Fruit fly (Drosophila melanogaster) whole organism, embryonic: ENCODE measurements around the gene CG12951.

Experiments
- ATbp ChIP-seq: fragments of 200-800 bp; sonication (Bioruptor generic); optimal IDR thresholded peaks from 2 replicates; lab custom pipeline; 2017; ENCODE audit warnings: missing biosample characterization, mild to moderate bottlenecking, missing genetic modification characterization, missing genetic modification reagents
- Adf1 ChIP-seq: fragments of 200-800 bp; sonication (Bioruptor generic); IDR thresholded peaks from 2 replicates; pipeline ENCODE4 v1.3.6; 2022; ENCODE audit warnings: missing biosample characterization, missing genetic modification characterization
- B-H2 ChIP-seq: fragments of 200-800 bp; sonication (Bioruptor generic); optimal IDR thresholded peaks from 2 replicates; lab custom pipeline; 2018; ENCODE audit warnings: missing biosample characterization, mild to moderate bottlenecking, missing genetic modification characterization
- CG10979 ChIP-seq: fragments of 200-800 bp; sonication (Bioruptor generic); optimal IDR thresholded peaks from 2 replicates; lab custom pipeline; 2018; ENCODE audit warnings: missing biosample characterization, mild to moderate bottlenecking, missing genetic modification characterization, moderate library complexity
- CG12744 ChIP-seq: fragments of 200-800 bp; sonication (Bioruptor generic); optimal IDR thresholded peaks from 2 replicates; lab custom pipeline; 2016; ENCODE audit warnings: missing biosample characterization, missing genetic modification characterization
- CG13287 ChIP-seq: fragments of 200-800 bp; sonication (Bioruptor generic); IDR thresholded peaks from 2 replicates; pipeline ENCODE4 v1.3.6; 2022; ENCODE audit warnings: missing biosample characterization, missing genetic modification characterization; ENCODE audit not compliant: partially characterized antibody
- CG14860 ChIP-seq: fragments of 200-800 bp; sonication (Bioruptor generic); IDR thresholded peaks from 3 replicates; pipeline ENCODE4 v1.3.6; 2022; ENCODE audit warnings: missing biosample characterization, missing genetic modification characterization; ENCODE audit not compliant: partially characterized antibody
- CG1529 ChIP-seq: fragments of 200-800 bp; sonication (Bioruptor generic); optimal IDR thresholded peaks from 3 replicates; lab custom pipeline; 2018; ENCODE audit warnings: missing biosample characterization, missing genetic modification characterization
- CG15696 ChIP-seq: fragments of 200-800 bp; sonication (Bioruptor generic); optimal IDR thresholded peaks from 2 replicates; lab custom pipeline; 2019; ENCODE audit warnings: missing biosample characterization, mild to moderate bottlenecking, missing genetic modification characterization, moderate library complexity
- CG17361 ChIP-seq: fragments of 200-800 bp; sonication (Bioruptor generic); IDR thresholded peaks from 3 replicates; pipeline ENCODE4 v1.3.6; 2022; ENCODE audit warnings: missing biosample characterization, missing genetic modification characterization
- CG17385 ChIP-seq: fragments of 200-800 bp; sonication (Bioruptor generic); optimal IDR thresholded peaks from 3 replicates; lab custom pipeline; 2018; ENCODE audit warnings: missing biosample characterization, mild to moderate bottlenecking, missing genetic modification characterization
- CG2889 ChIP-seq: fragments of 200-800 bp; sonication (Bioruptor generic); IDR thresholded peaks from 3 replicates; pipeline ENCODE4 v1.3.6; 2022; ENCODE audit warnings: missing biosample characterization, missing genetic modification characterization
- CG30020 ChIP-seq: fragments of 200-800 bp; optimal IDR thresholded peaks from 2 replicates; lab custom pipeline; 2019; ENCODE audit warnings: missing biosample characterization, mild to moderate bottlenecking, missing genetic modification characterization, moderate library complexity
- CG31365 ChIP-seq: fragments of 200-800 bp; sonication (Bioruptor generic); optimal IDR thresholded peaks from 2 replicates; lab custom pipeline; 2018; ENCODE audit warnings: missing biosample characterization, mild to moderate bottlenecking, missing genetic modification characterization
- CG4404 ChIP-seq: fragments of 200-800 bp; sonication (Bioruptor generic); IDR thresholded peaks from 2 replicates; pipeline ENCODE4 v1.3.6; 2022; ENCODE audit warnings: missing biosample characterization, missing genetic modification characterization
- CG6654 ChIP-seq: fragments of 200-800 bp; sonication (Bioruptor generic); optimal IDR thresholded peaks from 2 replicates; lab custom pipeline; 2017; ENCODE audit warnings: missing biosample characterization, mild to moderate bottlenecking, missing genetic modification characterization
- CG7271 ChIP-seq: fragments of 200-800 bp; sonication (Bioruptor generic); optimal IDR thresholded peaks from 2 replicates; lab custom pipeline; 2018; ENCODE audit warnings: missing biosample characterization, mild to moderate bottlenecking, missing genetic modification characterization, moderate library complexity
- CG8089 ChIP-seq: fragments of 200-800 bp; sonication (Bioruptor generic); optimal IDR thresholded peaks from 3 replicates; lab custom pipeline; 2016; ENCODE audit warnings: missing biosample characterization, missing genetic modification characterization
- CG8388 ChIP-seq: fragments of 200-800 bp; sonication (Bioruptor generic); optimal IDR thresholded peaks from 2 replicates; lab custom pipeline; 2019; ENCODE audit warnings: missing biosample characterization, mild to moderate bottlenecking, missing genetic modification characterization, moderate library complexity
- CkIIα-i1 ChIP-seq: fragments of 200-800 bp; sonication (Bioruptor generic); IDR thresholded peaks from 2 replicates; pipeline ENCODE4 v1.3.6; 2022; ENCODE audit warnings: missing biosample characterization, missing genetic modification characterization
- Dip3 ChIP-seq: fragments of 200-800 bp; sonication (Bioruptor generic); optimal IDR thresholded peaks from 3 replicates; lab custom pipeline; 2016; ENCODE audit warnings: missing biosample characterization, missing genetic modification characterization
- Fer1 ChIP-seq: fragments of 200-800 bp; sonication (Bioruptor generic); optimal IDR thresholded peaks from 2 replicates; lab custom pipeline; 2017; ENCODE audit warnings: missing biosample characterization, mild to moderate bottlenecking, missing genetic modification characterization
- H15 ChIP-seq: fragments of 200-800 bp; sonication (Bioruptor generic); IDR thresholded peaks from 3 replicates; pipeline ENCODE4 v1.3.6; 2022; ENCODE audit warnings: missing biosample characterization, missing genetic modification characterization
- Hmx ChIP-seq: fragments of 200-800 bp; sonication (Bioruptor generic); optimal IDR thresholded peaks from 2 replicates; lab custom pipeline; 2016; ENCODE audit warnings: missing biosample characterization, missing genetic modification characterization
- MBD-R2 ChIP-seq: fragments of 200-800 bp; sonication (Bioruptor generic); IDR thresholded peaks from 2 replicates; pipeline ENCODE4 v1.3.6; 2022; ENCODE audit warnings: missing biosample characterization, missing genetic modification characterization
- Myb ChIP-seq: fragments of 200-800 bp; sonication (Bioruptor generic); optimal IDR thresholded peaks from 2 replicates; lab custom pipeline; 2016; ENCODE audit warnings: missing biosample characterization, missing genetic modification characterization
- NC2α ChIP-seq: fragments of 200-800 bp; sonication (Bioruptor generic); optimal IDR thresholded peaks from 2 replicates; lab custom pipeline; 2016; ENCODE audit warnings: missing biosample characterization, missing genetic modification characterization
- Pdp1 ChIP-seq, 2 experiments: fragments of 200-800 bp; sonication (Bioruptor generic); optimal IDR thresholded peaks; 3 replicates each; lab custom pipeline; 2016; ENCODE audit warnings: missing biosample characterization in 2 of 2, missing genetic modification characterization in 2 of 2, mild to moderate bottlenecking in 1 of 2, moderate library complexity in 1 of 2
- al ChIP-seq: fragments of 200-800 bp; sonication (Bioruptor generic); IDR thresholded peaks from 2 replicates; pipeline ENCODE4 v1.3.6; 2022; ENCODE audit warnings: missing biosample characterization, missing genetic modification characterization
- cas ChIP-seq: fragments of 200-800 bp; sonication (Bioruptor generic); IDR thresholded peaks from 2 replicates; pipeline ENCODE4 v1.3.6; 2022; ENCODE audit warnings: missing biosample characterization, missing genetic modification characterization
- chinmo ChIP-seq: fragments of 200-800 bp; sonication (Bioruptor generic); IDR thresholded peaks from 4 replicates; pipeline ENCODE4 v1.3.6; 2022; ENCODE audit warnings: missing biosample characterization, missing genetic modification characterization; ENCODE audit not compliant: partially characterized antibody
- fru ChIP-seq: fragments of >200 bp; optimal IDR thresholded peaks from 2 replicates; lab custom pipeline; 2017
- grn ChIP-seq: fragments of 200-800 bp; sonication (Bioruptor generic); optimal IDR thresholded peaks from 3 replicates; lab custom pipeline; 2017; ENCODE audit warnings: missing biosample characterization, missing genetic modification characterization
- inv ChIP-seq: fragments of 200-800 bp; sonication (Bioruptor generic); IDR thresholded peaks from 2 replicates; pipeline ENCODE4 v1.3.6; 2022; ENCODE audit warnings: missing biosample characterization, missing genetic modification characterization; ENCODE audit not compliant: partially characterized antibody
- lilli ChIP-seq: fragments of 200-800 bp; sonication (Bioruptor generic); optimal IDR thresholded peaks from 3 replicates; lab custom pipeline; 2016; ENCODE audit warnings: missing biosample characterization, missing genetic modification characterization
- lmd ChIP-seq: fragments of 200-800 bp; sonication (Bioruptor generic); IDR thresholded peaks from 2 replicates; pipeline ENCODE4 v1.3.6; 2022; ENCODE audit warnings: missing biosample characterization, missing genetic modification characterization
- lola ChIP-seq, 3 experiments: fragments of >200 bp in 2 of 3; fragments of 200-800 bp in 1 of 3; sonication (Bioruptor generic) in 1 of 3; optimal IDR thresholded peaks; 2 replicates each; lab custom pipeline; 2017 to 2019; ENCODE audit warnings: missing biosample characterization in 3 of 3, missing genetic modification characterization in 3 of 3, mild to moderate bottlenecking in 1 of 3, moderate library complexity in 1 of 3
- lov ChIP-seq, 2 experiments: fragments of 200-800 bp in 1 of 2; fragments of >200 bp in 1 of 2; sonication (Bioruptor generic) in 1 of 2; IDR thresholded peaks in 1 of 2; optimal IDR thresholded peaks in 1 of 2; 2 replicates in 1 of 2; 3 replicates in 1 of 2; pipeline versions ENCODE4 v1.3.6 to Lab custom; 2017 to 2022; ENCODE audit warnings: missing biosample characterization in 1 of 2, missing genetic modification characterization in 1 of 2
- mld ChIP-seq: fragments of 200-800 bp; sonication (Bioruptor generic); IDR thresholded peaks from 3 replicates; pipeline ENCODE4 v1.3.6; 2022; ENCODE audit warnings: missing biosample characterization, missing genetic modification characterization; ENCODE audit not compliant: partially characterized antibody
- pb ChIP-seq: fragments of 200-800 bp; sonication (Bioruptor generic); optimal IDR thresholded peaks from 3 replicates; lab custom pipeline; 2016; ENCODE audit warnings: missing biosample characterization, missing genetic modification characterization
- pho ChIP-seq: fragments of 200-800 bp; sonication (Bioruptor generic); optimal IDR thresholded peaks from 2 replicates; lab custom pipeline; 2016; ENCODE audit warnings: missing biosample characterization, missing genetic modification characterization
- run ChIP-seq: fragments of 200-800 bp; sonication (Bioruptor generic); optimal IDR thresholded peaks from 3 replicates; lab custom pipeline; 2018; ENCODE audit warnings: missing biosample characterization, mild to moderate bottlenecking, missing genetic modification characterization
- sens-2 ChIP-seq: fragments of 200-800 bp; sonication (Bioruptor generic); IDR thresholded peaks from 2 replicates; pipeline ENCODE4 v1.3.6; 2022; ENCODE audit warnings: missing biosample characterization, missing genetic modification characterization
- sim ChIP-seq: fragments of 200-800 bp; sonication (Bioruptor generic); IDR thresholded peaks from 2 replicates; pipeline ENCODE4 v1.3.6; 2022; ENCODE audit warnings: missing biosample characterization, missing genetic modification characterization
- slou ChIP-seq: fragments of 200-800 bp; sonication (Bioruptor generic); optimal IDR thresholded peaks from 3 replicates; lab custom pipeline; 2016; ENCODE audit warnings: missing biosample characterization, missing genetic modification characterization
- twi ChIP-seq: fragments of 200-800 bp; optimal IDR thresholded peaks from 2 replicates; lab custom pipeline; 2019; ENCODE audit warnings: missing biosample characterization, mild to moderate bottlenecking, missing genetic modification characterization, moderate library complexity
- usp ChIP-seq: fragments of >200 bp; optimal IDR thresholded peaks from 2 replicates; lab custom pipeline; 2017; ENCODE audit warnings: missing biosample characterization, missing genetic modification characterization
- vvl ChIP-seq: fragments of 200-800 bp; sonication (Bioruptor generic); IDR thresholded peaks from 2 replicates; pipeline ENCODE4 v1.3.6; 2022; ENCODE audit warnings: missing biosample characterization, missing genetic modification characterization
- z ChIP-seq: fragments of 200-800 bp; sonication (Bioruptor generic); IDR thresholded peaks from 3 replicates; pipeline ENCODE4 v1.3.6; 2022; ENCODE audit warnings: missing biosample characterization, missing genetic modification characterization
- zfh2 ChIP-seq: fragments of 200-800 bp; sonication (Bioruptor generic); optimal IDR thresholded peaks from 2 replicates; lab custom pipeline; 2016; ENCODE audit warnings: missing biosample characterization, missing genetic modification characterization

The CG12951 gene

DNA sequence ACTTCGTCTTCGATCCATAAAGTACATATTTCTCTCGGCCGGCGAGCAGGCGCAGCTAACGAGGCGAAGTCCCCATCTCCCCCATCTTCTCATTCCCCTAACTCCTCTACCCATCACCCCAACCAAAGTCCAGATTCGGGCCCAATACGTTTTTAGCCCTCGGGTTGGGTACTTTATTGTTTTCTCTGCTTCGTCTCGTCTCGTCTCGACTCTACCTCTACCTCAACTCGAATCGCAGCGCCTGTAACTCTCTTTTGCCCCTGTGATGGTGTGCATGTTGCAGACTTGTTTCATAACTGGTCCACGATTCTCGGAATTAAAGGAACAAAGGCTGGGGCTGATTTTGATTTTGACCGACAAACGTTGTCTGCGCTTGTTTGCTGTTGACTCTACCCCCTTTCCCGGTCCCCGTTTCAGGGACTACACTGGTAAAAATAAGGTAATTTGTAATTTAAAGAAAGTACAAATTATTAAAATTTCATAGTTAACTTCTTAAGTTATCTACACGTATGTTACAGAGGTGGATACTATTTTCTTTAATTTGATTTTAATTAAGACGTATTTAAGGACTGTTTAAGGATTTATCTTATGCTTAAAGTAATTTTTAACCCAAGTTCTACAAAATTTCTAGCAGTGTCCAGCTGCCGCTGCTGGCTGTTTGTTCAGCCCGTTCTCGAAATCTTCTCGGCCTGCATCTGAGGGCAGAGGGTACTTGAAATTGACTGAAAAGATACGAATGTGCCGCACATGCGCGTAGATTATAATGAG, 48.7 kb upstream of the CG12951 start (continued):
- TF ChIP-seq usp (no peak), lilli (GFP tag; lab: Kevin White, UChicago) (peak; percentile 40), CG12744 (GFP tag; lab: Kevin White, UChicago) (no peak), CG1529 (GFP tag; lab: Kevin White, UChicago) (peak; percentile 36), cas (GFP tag; lab: Robert Waterston, UW) (no peak), CG30020 (tag; lab: Kevin White, UChicago) (peak; percentile 27), grn (GFP tag; lab: Kevin White, UChicago) (peak; percentile 79), Pdp1 (GFP tag; optimal IDR thresholded peaks at IDR 0.05; lab: Kevin White, UChicago) (peak; percentile 1 to 37), fru (no peak), MBD-R2 (no peak), z (no peak), sim (GFP tag; lab: Robert Waterston, UW) (no peak), pb (GFP tag; lab: Kevin White, UChicago) (no peak), CG2889 (GFP tag; lab: Robert Waterston, UW) (no peak), CG17385 (GFP tag; lab: Kevin White, UChicago) (peak; percentile 28), Hmx (GFP tag; lab: Kevin White, UChicago) (no peak), Myb (GFP tag; lab: Kevin White, UChicago) (no peak), ATbp (GFP tag; lab: Kevin White, UChicago) (peak; percentile 46), lov (optimal IDR thresholded peaks at IDR 0.05; lab: Kevin White, UChicago) (no peak), lov (GFP tag; IDR thresholded peaks at IDR 0.05; lab: Robert Waterston, UW) (0 out of 3 replicates have a peak, but pooled peaks have one; percentile 37), run (tag; lab: Kevin White, UChicago) (no peak), Adf1 (no peak), vvl (GFP tag; lab: Robert Waterston, UW) (peak; percentile 58), CG6654 (GFP tag; lab: Kevin White, UChicago) (no peak), sens-2 (GFP tag; lab: Robert Waterston, UW) (no peak), CkIIα-i1 (GFP tag; lab: Robert Waterston, UW) (no peak), twi (tag; lab: Kevin White, UChicago) (peak; percentile 69), CG17361 (GFP tag; lab: Robert Waterston, UW) (peak; percentile 80), CG10979 (tag; lab: Kevin White, UChicago) (peak; percentile 87), CG13287 (GFP tag; lab: Robert Waterston, UW) (no peak), CG7271 (tag; lab: Kevin White, UChicago) (no peak), NC2α (no peak), CG15696 (tag; lab: Kevin White, UChicago) (peak; percentile 92), inv (GFP tag; lab: Robert Waterston, UW) (no peak), H15 (GFP tag; lab: Robert Waterston, UW) (no peak), pho (no peak), slou (GFP tag; lab: Kevin White, UChicago) (no peak), zfh2 (GFP tag; lab: Kevin White, UChicago) (no peak), Fer1 (peak; percentile 32), B-H2 (GFP tag; lab: Kevin White, UChicago) (no peak), lmd (GFP tag; lab: Robert Waterston, UW) (no peak), Dip3 (GFP tag; lab: Kevin White, UChicago) (no peak), CG8089 (GFP tag; lab: Kevin White, UChicago) (no peak), chinmo (GFP tag; lab: Robert Waterston, UW) (no peak), lola (GFP tag; optimal IDR thresholded peaks at IDR 0.05; lab: Kevin White, UChicago) (peak in 1 of 3 experiments; percentile 90), al (no peak), CG31365 (tag; lab: Kevin White, UChicago) (no peak), CG4404 (GFP tag; lab: Robert Waterston, UW) (peak; percentile 80), CG8388 (GFP tag; lab: Kevin White, UChicago) (peak; percentile 61), CG14860 (GFP tag; lab: Robert Waterston, UW) (no peak), mld (no peak)
